Worm (Caenorhabditis elegans) whole organism, L3 larva: ENCODE data around the gene C18A11.2.
A peak's percentile ranks its signal among the peaks of the same experiment; 100 is the strongest.

Experiments
- R02D3.7 ChIP-seq: fragments of 150-350 bp; optimal IDR thresholded peaks from 2 replicates; lab custom pipeline; 2014; ENCODE audit warnings: missing biosample characterization, missing genetic modification characterization
- ZK546.5 ChIP-seq: sonication (generic microtip); optimal IDR thresholded peaks from 2 replicates; lab custom pipeline; 2017; ENCODE audit warnings: missing biosample characterization, missing genetic modification characterization
- aly-2 ChIP-seq: fragments of 150-350 bp; optimal IDR thresholded peaks from 2 replicates; lab custom pipeline; 2014; ENCODE audit warnings: missing biosample characterization, missing genetic modification characterization
- ceh-16 ChIP-seq: sonication (generic microtip); optimal IDR thresholded peaks from 2 replicates; lab custom pipeline; 2017; ENCODE audit warnings: missing biosample characterization, missing genetic modification characterization
- ceh-28 ChIP-seq: fragments of 150-350 bp; optimal IDR thresholded peaks from 2 replicates; lab custom pipeline; 2014; ENCODE audit warnings: missing biosample characterization, missing genetic modification reagents, missing genetic modification characterization
- ceh-82 ChIP-seq: fragments of 150-350 bp; optimal IDR thresholded peaks from 2 replicates; lab custom pipeline; 2014; ENCODE audit warnings: missing biosample characterization, missing genetic modification characterization
- daf-12 ChIP-seq: fragments of 150-350 bp; optimal IDR thresholded peaks from 2 replicates; lab custom pipeline; 2014; ENCODE audit warnings: missing biosample characterization, missing genetic modification reagents, missing genetic modification characterization
- egl-27 ChIP-seq: sonication (generic microtip); optimal IDR thresholded peaks from 4 replicates; lab custom pipeline; 2017; ENCODE audit warnings: missing biosample characterization, missing genetic modification reagents, missing genetic modification characterization
- egl-5 ChIP-seq: fragments of 150-350 bp; optimal IDR thresholded peaks from 2 replicates; lab custom pipeline; 2017; ENCODE audit warnings: missing biosample characterization, missing genetic modification reagents, missing genetic modification characterization, inconsistent platforms
- elt-1 ChIP-seq: fragments of 150-350 bp; optimal IDR thresholded peaks from 2 replicates; lab custom pipeline; 2014; ENCODE audit warnings: missing biosample characterization, missing genetic modification characterization
- elt-2 ChIP-seq: sonication (generic microtip); optimal IDR thresholded peaks from 2 replicates; lab custom pipeline; 2016; ENCODE audit warnings: missing genetic modification reagents, mild to moderate bottlenecking, missing genetic modification characterization, missing compliant biosample characterization
- elt-3 ChIP-seq, 3 experiments: fragments of 150-350 bp in 1 of 3; sonication (generic microtip) in 2 of 3; optimal IDR thresholded peaks; 2 replicates in 2 of 3; 4 replicates in 1 of 3; lab custom pipeline; 2014 to 2017; ENCODE audit warnings: missing biosample characterization in 3 of 3, missing genetic modification characterization in 3 of 3
- eor-1 ChIP-seq, 2 experiments: fragments of 150-350 bp; optimal IDR thresholded peaks; 2 replicates each; lab custom pipeline; 2014 to 2018; ENCODE audit warnings: missing biosample characterization in 2 of 2, missing genetic modification characterization in 2 of 2
- fkh-10 ChIP-seq: sonication (generic microtip); optimal IDR thresholded peaks from 2 replicates; lab custom pipeline; 2017; ENCODE audit warnings: missing biosample characterization, missing genetic modification reagents, missing genetic modification characterization
- fkh-2 ChIP-seq: fragments of 150-350 bp; optimal IDR thresholded peaks from 2 replicates; lab custom pipeline; 2014; ENCODE audit warnings: missing biosample characterization, missing genetic modification reagents, missing genetic modification characterization
- hmg-11 ChIP-seq: sonication (generic microtip); optimal IDR thresholded peaks from 2 replicates; lab custom pipeline; 2016; ENCODE audit warnings: missing genetic modification characterization, missing compliant biosample characterization
- jun-1 ChIP-seq: fragments of 150-350 bp; optimal IDR thresholded peaks from 2 replicates; lab custom pipeline; 2014; ENCODE audit warnings: missing biosample characterization, missing genetic modification reagents, missing genetic modification characterization
- lin-39 ChIP-seq: fragments of 150-350 bp; optimal IDR thresholded peaks from 2 replicates; lab custom pipeline; 2018; ENCODE audit warnings: missing biosample characterization, missing genetic modification reagents, missing genetic modification characterization
- lsy-12 ChIP-seq: sonication (generic microtip); optimal IDR thresholded peaks from 2 replicates; lab custom pipeline; 2016; ENCODE audit warnings: mild to moderate bottlenecking, missing genetic modification characterization, missing compliant biosample characterization
- nfya-1 ChIP-seq: sonication (generic microtip); optimal IDR thresholded peaks from 2 replicates; lab custom pipeline; 2017; ENCODE audit warnings: missing genetic modification characterization, mild to moderate bottlenecking, missing compliant biosample characterization, antibody characterized with exemption, moderate library complexity; ENCODE audit not compliant: insufficient read depth
- nhr-23 ChIP-seq: fragments of 150-350 bp; optimal IDR thresholded peaks from 2 replicates; lab custom pipeline; 2014; ENCODE audit warnings: missing biosample characterization, missing genetic modification reagents, missing genetic modification characterization
- nhr-25 ChIP-seq: sonication (generic microtip); optimal IDR thresholded peaks from 2 replicates; lab custom pipeline; 2017; ENCODE audit warnings: missing biosample characterization, missing genetic modification characterization
- nhr-28 ChIP-seq: fragments of 150-350 bp; optimal IDR thresholded peaks from 2 replicates; lab custom pipeline; 2014; ENCODE audit warnings: missing biosample characterization, missing genetic modification characterization
- nhr-76 ChIP-seq: fragments of 150-350 bp; sonication (generic microtip); optimal IDR thresholded peaks from 5 replicates; lab custom pipeline; 2014; ENCODE audit warnings: missing biosample characterization, missing genetic modification characterization
- nhr-77 ChIP-seq: fragments of 150-350 bp; optimal IDR thresholded peaks from 2 replicates; lab custom pipeline; 2014; ENCODE audit warnings: missing biosample characterization, missing genetic modification characterization
- pha-4 ChIP-seq: fragments of 150-350 bp; optimal IDR thresholded peaks from 2 replicates; lab custom pipeline; 2014; ENCODE audit warnings: missing biosample characterization, missing genetic modification reagents, missing genetic modification characterization
- pqm-1 ChIP-seq: fragments of 150-350 bp; optimal IDR thresholded peaks from 2 replicates; lab custom pipeline; 2017; ENCODE audit warnings: missing biosample characterization, missing genetic modification characterization, inconsistent platforms
- sea-2 ChIP-seq: fragments of 150-350 bp; sonication (generic microtip); optimal IDR thresholded peaks from 4 replicates; lab custom pipeline; 2014; ENCODE audit warnings: missing biosample characterization, missing genetic modification reagents, missing genetic modification characterization
- skn-1 ChIP-seq: fragments of 150-350 bp; optimal IDR thresholded peaks from 2 replicates; lab custom pipeline; 2014; ENCODE audit warnings: missing biosample characterization, missing genetic modification characterization
- snpc-4 ChIP-seq: fragments of 150-350 bp; optimal IDR thresholded peaks from 2 replicates; lab custom pipeline; 2014; ENCODE audit warnings: missing biosample characterization, missing genetic modification characterization
- tbx-2 ChIP-seq: sonication (generic microtip); optimal IDR thresholded peaks from 2 replicates; lab custom pipeline; 2016; ENCODE audit warnings: mild to moderate bottlenecking, missing genetic modification characterization, missing compliant biosample characterization
- unc-39 ChIP-seq: sonication (generic microtip); optimal IDR thresholded peaks from 4 replicates; lab custom pipeline; 2017; ENCODE audit warnings: missing biosample characterization, missing genetic modification characterization
- zag-1 ChIP-seq: fragments of 150-350 bp; optimal IDR thresholded peaks from 2 replicates; lab custom pipeline; 2014; ENCODE audit warnings: missing biosample characterization, missing genetic modification characterization
- ztf-4 ChIP-seq: fragments of 150-350 bp; optimal IDR thresholded peaks from 2 replicates; lab custom pipeline; 2014; ENCODE audit warnings: missing biosample characterization, missing genetic modification characterization

C18A11.2 gene

ce11 chrX:8053008-8053441 is 14.3 kb upstream of the C18A11.2 start:
- TF ChIP-seq egl-5 (tag; lab: Kevin White, UChicago) (no peak), aly-2 (tag; lab: Kevin White, UChicago) (no peak), ZK546.5 (no peak), ceh-28 (tag; lab: Kevin White, UChicago) (peak; percentile 49), ztf-4 (tag; lab: Kevin White, UChicago) (no peak), nfya-1 (peak; percentile 19), elt-3 (tag; optimal IDR thresholded peaks at IDR 0.05; lab: Kevin White, UChicago) (no peak), sea-2 (GFP tag; lab: Kevin White, UChicago) (no peak)

ce11 chrX:8054478-8054877 is 12.9 kb upstream of the C18A11.2 start:
- TF ChIP-seq elt-3 (tag; optimal IDR thresholded peaks at IDR 0.05; lab: Kevin White, UChicago) (no peak), egl-27 (tag; lab: Kevin White, UChicago) (no peak), nhr-25 (tag; lab: Kevin White, UChicago) (no peak), egl-5 (tag; lab: Kevin White, UChicago) (no peak), zag-1 (tag; lab: Kevin White, UChicago) (no peak), ceh-28 (tag; lab: Kevin White, UChicago) (no peak), tbx-2 (tag; lab: Kevin White, UChicago) (no peak), skn-1 (tag; lab: Kevin White, UChicago) (no peak), nhr-76 (no peak), snpc-4 (tag; lab: Kevin White, UChicago) (no peak), jun-1 (tag; lab: Kevin White, UChicago) (no peak), elt-1 (no peak), R02D3.7 (tag; lab: Kevin White, UChicago) (no peak), sea-2 (GFP tag; lab: Kevin White, UChicago) (no peak), pqm-1 (tag; lab: Kevin White, UChicago) (no peak), pha-4 (tag; lab: Kevin White, UChicago) (no peak), lsy-12 (tag; lab: Kevin White, UChicago) (no peak), fkh-10 (GFP tag; lab: Kevin White, UChicago) (no peak)

ce11 chrX:8057791-8058270 is 9.5 kb upstream of the C18A11.2 start, which contains the start of gene dim-1:
dim-1 (minus strand) TSS chrX:8058220.
- TF ChIP-seq snpc-4 (tag; lab: Kevin White, UChicago) (peak; percentile 0), nhr-25 (tag; lab: Kevin White, UChicago) (no peak), nhr-77 (no peak), nfya-1 (peak; percentile 10), ceh-28 (tag; lab: Kevin White, UChicago) (peak; percentile 57), pha-4 (tag; lab: Kevin White, UChicago) (no peak)

- TF ChIP-seq lin-39 = no peak
- no peak for TF ChIP-seq nhr-23
- no peak for TF ChIP-seq elt-1
- TF ChIP-seq hmg-11 (tag; lab: Kevin White, UChicago) = no peak
- TF ChIP-seq skn-1 (tag; lab: Kevin White, UChicago) = no peak
- no peak for TF ChIP-seq ztf-4 (tag; lab: Kevin White, UChicago)
- no peak for TF ChIP-seq snpc-4 (tag; lab: Kevin White, UChicago)
- no peak for TF ChIP-seq unc-39 (tag; lab: Kevin White, UChicago)
- TF ChIP-seq aly-2 (tag; lab: Kevin White, UChicago) = no peak
- no peak for TF ChIP-seq tbx-2 (tag; lab: Kevin White, UChicago)
- TF ChIP-seq fkh-2 = no peak
- TF ChIP-seq nhr-25 (tag; lab: Kevin White, UChicago) = peak; percentile 48
- no peak for TF ChIP-seq nhr-28 (tag; lab: Kevin White, UChicago)
- peak; percentile 47 for TF ChIP-seq ceh-28 (tag; lab: Kevin White, UChicago)
- TF ChIP-seq nhr-76 = no peak
Observed at ce11 chrX:8059999-8060398, 7.4 kb upstream of the C18A11.2 start.

ce11 chrX:8060823-8061222 is 6.5 kb upstream of the C18A11.2 start, which contains the start of gene C18A11.3:
C18A11.3 (plus strand) TSS chrX:8061123.
- TF ChIP-seq lsy-12 (tag; lab: Kevin White, UChicago) = no peak
- TF ChIP-seq elt-2 (tag; lab: Kevin White, UChicago) = peak; percentile 47
- no peak for TF ChIP-seq elt-1

DNA sequence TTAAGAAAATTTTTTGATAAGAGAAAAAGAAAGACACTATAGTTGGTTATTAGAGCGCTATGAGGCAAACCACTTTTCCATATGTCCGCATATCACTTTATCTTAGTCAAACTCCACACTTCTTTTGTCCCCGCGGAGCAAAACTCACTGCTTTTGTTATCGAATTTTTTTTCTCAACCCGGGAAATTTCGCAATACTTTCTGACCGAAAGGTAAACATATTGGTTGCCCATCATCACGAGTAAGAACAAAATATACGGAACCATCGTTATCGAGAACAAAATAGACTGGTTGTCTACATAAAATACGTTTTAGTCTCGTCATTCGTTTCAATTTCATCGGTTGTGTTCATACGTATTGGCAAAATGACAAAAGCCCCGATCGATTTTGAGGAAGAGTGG is 1.9 kb downstream of the C18A11.2 start, which contains the start of gene C18A11.1:
TSS of gene C18A11.1 (plus strand) at position 36 of the 400 bp plus-strand sequence.
- TF ChIP-seq daf-12 (tag; lab: Kevin White, UChicago) (no peak), pha-4 (tag; lab: Kevin White, UChicago) (peak; percentile 79), ceh-16 (tag; lab: Kevin White, UChicago) (no peak), elt-2 (tag; lab: Kevin White, UChicago) (peak; percentile 86), sea-2 (GFP tag; lab: Kevin White, UChicago) (no peak), pqm-1 (tag; lab: Kevin White, UChicago) (peak; percentile 77), nfya-1 (peak; percentile 10), ztf-4 (tag; lab: Kevin White, UChicago) (no peak), eor-1 (tag; optimal IDR thresholded peaks at IDR 0.05; lab: Kevin White, UChicago) (no peak), ceh-28 (tag; lab: Kevin White, UChicago) (peak; percentile 56), zag-1 (tag; lab: Kevin White, UChicago) (no peak), ceh-82 (tag; lab: Kevin White, UChicago) (no peak)
